Fruit fly (Drosophila melanogaster) whole organism, embryonic: ENCODE results near the gene cav.
A peak's percentile ranks its signal among the peaks of the same experiment; 100 is the strongest.

Source experiments
- Antp ChIP-seq: fragments of 200-800 bp; sonication (Bioruptor generic); optimal IDR thresholded peaks from 3 replicates; lab custom pipeline; 2016; ENCODE audit warnings: missing biosample characterization, missing genetic modification characterization
- Asciz ChIP-seq: fragments of 200-800 bp; sonication (Bioruptor generic); optimal IDR thresholded peaks from 2 replicates; lab custom pipeline; 2017; ENCODE audit warnings: missing biosample characterization, mild to moderate bottlenecking, missing genetic modification characterization, missing genetic modification reagents
- Awh ChIP-seq: fragments of 200-800 bp; sonication (Bioruptor generic); IDR thresholded peaks from 2 replicates; pipeline ENCODE4, ENCODE4 v1.3.6; 2022; ENCODE audit warnings: missing biosample characterization, missing genetic modification characterization
- Bteb2 ChIP-seq: fragments of 200-800 bp; sonication (Bioruptor generic); optimal IDR thresholded peaks from 2 replicates; lab custom pipeline; 2016; ENCODE audit warnings: missing biosample characterization, missing genetic modification characterization
- CG11456 ChIP-seq: fragments of 200-800 bp; sonication (Bioruptor generic); IDR thresholded peaks from 3 replicates; pipeline ENCODE4 v1.3.6; 2022; ENCODE audit warnings: missing biosample characterization, missing genetic modification characterization
- CG12071 ChIP-seq: fragments of 200-800 bp; sonication (Bioruptor generic); optimal IDR thresholded peaks from 3 replicates; lab custom pipeline; 2018; ENCODE audit warnings: missing biosample characterization, mild to moderate bottlenecking, missing genetic modification characterization
- CG12155 ChIP-seq: fragments of 200-800 bp; sonication (Bioruptor generic); optimal IDR thresholded peaks from 3 replicates; lab custom pipeline; 2016; ENCODE audit warnings: missing biosample characterization, missing genetic modification characterization
- CG12219 ChIP-seq: fragments of 200-800 bp; sonication (Bioruptor generic); optimal IDR thresholded peaks from 3 replicates; lab custom pipeline; 2018; ENCODE audit warnings: missing biosample characterization, mild to moderate bottlenecking, missing genetic modification characterization
- CG1233 ChIP-seq: fragments of 200-800 bp; sonication (Bioruptor generic); optimal IDR thresholded peaks from 4 replicates; lab custom pipeline; 2018; ENCODE audit warnings: missing biosample characterization, mild to moderate bottlenecking, missing genetic modification characterization
- CG12942 ChIP-seq: fragments of 200-800 bp; sonication (Bioruptor generic); optimal IDR thresholded peaks from 3 replicates; lab custom pipeline; 2016; ENCODE audit warnings: missing biosample characterization, missing genetic modification characterization
- CG15479 ChIP-seq: fragments of 200-800 bp; sonication (Bioruptor generic); optimal IDR thresholded peaks from 3 replicates; lab custom pipeline; 2019; ENCODE audit warnings: missing biosample characterization, mild to moderate bottlenecking, missing genetic modification characterization, moderate library complexity
- CG17361 ChIP-seq: fragments of 200-800 bp; sonication (Bioruptor generic); IDR thresholded peaks from 3 replicates; pipeline ENCODE4 v1.3.6; 2022; ENCODE audit warnings: missing biosample characterization, missing genetic modification characterization
- CG17385 ChIP-seq: fragments of 200-800 bp; sonication (Bioruptor generic); optimal IDR thresholded peaks from 3 replicates; lab custom pipeline; 2018; ENCODE audit warnings: missing biosample characterization, mild to moderate bottlenecking, missing genetic modification characterization
- CG17829 ChIP-seq: fragments of 200-800 bp; optimal IDR thresholded peaks from 2 replicates; lab custom pipeline; 2019; ENCODE audit warnings: missing biosample characterization, mild to moderate bottlenecking, missing genetic modification characterization, moderate library complexity
- CG1792 ChIP-seq: fragments of 200-800 bp; sonication (Bioruptor generic); optimal IDR thresholded peaks from 2 replicates; lab custom pipeline; 2016; ENCODE audit warnings: missing biosample characterization, missing genetic modification characterization
- CG18599 ChIP-seq: fragments of 200-800 bp; sonication (Bioruptor generic); optimal IDR thresholded peaks from 3 replicates; lab custom pipeline; 2017; ENCODE audit warnings: missing biosample characterization, missing genetic modification characterization, mild to moderate bottlenecking, moderate library complexity, missing genetic modification reagents
- CG7271 ChIP-seq: fragments of 200-800 bp; sonication (Bioruptor generic); optimal IDR thresholded peaks from 2 replicates; lab custom pipeline; 2018; ENCODE audit warnings: missing biosample characterization, mild to moderate bottlenecking, missing genetic modification characterization, moderate library complexity
- CG7556 ChIP-seq: fragments of 200-800 bp; sonication (Bioruptor generic); optimal IDR thresholded peaks from 2 replicates; lab custom pipeline; 2017; ENCODE audit warnings: missing biosample characterization, mild to moderate bottlenecking, missing genetic modification characterization
- CG7987 ChIP-seq: fragments of 200-800 bp; sonication (Bioruptor generic); optimal IDR thresholded peaks from 2 replicates; lab custom pipeline; 2018; ENCODE audit warnings: missing biosample characterization, mild to moderate bottlenecking, missing genetic modification characterization, moderate library complexity
- CG8944 ChIP-seq: fragments of 200-800 bp; sonication (Bioruptor generic); optimal IDR thresholded peaks from 3 replicates; lab custom pipeline; 2016; ENCODE audit warnings: missing biosample characterization, missing genetic modification characterization
- CG9727 ChIP-seq: fragments of 200-800 bp; sonication (Bioruptor generic); optimal IDR thresholded peaks from 3 replicates; lab custom pipeline; 2017; ENCODE audit warnings: missing biosample characterization, mild to moderate bottlenecking, missing genetic modification characterization
- Gug ChIP-seq: fragments of 200-800 bp; sonication (Bioruptor generic); IDR thresholded peaks from 4 replicates; pipeline ENCODE4 v1.3.6; 2022; ENCODE audit warnings: missing biosample characterization, missing genetic modification characterization
- HLH54F ChIP-seq: fragments of 200-800 bp; sonication (Bioruptor generic); optimal IDR thresholded peaks from 3 replicates; lab custom pipeline; 2016; ENCODE audit warnings: missing biosample characterization, missing genetic modification characterization
- Hmx ChIP-seq: fragments of 200-800 bp; sonication (Bioruptor generic); optimal IDR thresholded peaks from 2 replicates; lab custom pipeline; 2016; ENCODE audit warnings: missing biosample characterization, missing genetic modification characterization
- NC2α ChIP-seq: fragments of 200-800 bp; sonication (Bioruptor generic); optimal IDR thresholded peaks from 2 replicates; lab custom pipeline; 2016; ENCODE audit warnings: missing biosample characterization, missing genetic modification characterization
- NFAT ChIP-seq: fragments of 200-800 bp; sonication (Bioruptor generic); IDR thresholded peaks from 2 replicates; pipeline ENCODE4 v1.3.6; 2022; ENCODE audit warnings: missing biosample characterization, missing genetic modification characterization
- Ravus ChIP-seq: fragments of 200-800 bp; sonication (Bioruptor generic); IDR thresholded peaks from 2 replicates; pipeline ENCODE4 v1.3.6; 2022; ENCODE audit warnings: missing biosample characterization, missing genetic modification characterization
- Six4 ChIP-seq: fragments of 200-800 bp; sonication (Bioruptor generic); optimal IDR thresholded peaks from 2 replicates; lab custom pipeline; 2016; ENCODE audit warnings: missing biosample characterization, missing genetic modification characterization
- ash1 ChIP-seq: fragments of 200-800 bp; sonication (Bioruptor generic); optimal IDR thresholded peaks from 2 replicates; lab custom pipeline; 2018; ENCODE audit warnings: missing biosample characterization, mild to moderate bottlenecking, missing genetic modification characterization
- bcd ChIP-seq: fragments of 200-800 bp; sonication (Bioruptor generic); optimal IDR thresholded peaks from 2 replicates; lab custom pipeline; 2017; ENCODE audit warnings: missing biosample characterization, mild to moderate bottlenecking, missing genetic modification characterization
- bsh ChIP-seq, 2 experiments: fragments of 200-800 bp; sonication (Bioruptor generic); optimal IDR thresholded peaks; 2 replicates each; lab custom pipeline; 2017 to 2018; ENCODE audit warnings: mild to moderate bottlenecking in 2 of 2, missing biosample characterization in 2 of 2, missing genetic modification characterization in 2 of 2, moderate library complexity in 1 of 2
- cg ChIP-seq: fragments of 200-800 bp; sonication (Bioruptor generic); optimal IDR thresholded peaks from 3 replicates; lab custom pipeline; 2019; ENCODE audit warnings: missing biosample characterization, mild to moderate bottlenecking, missing genetic modification characterization, moderate library complexity
- chn ChIP-seq: fragments of 200-800 bp; sonication (Bioruptor generic); optimal IDR thresholded peaks from 2 replicates; lab custom pipeline; 2016; ENCODE audit warnings: missing biosample characterization, missing genetic modification characterization
- crc ChIP-seq: fragments of 200-800 bp; sonication (Bioruptor generic); optimal IDR thresholded peaks from 2 replicates; lab custom pipeline; 2016; ENCODE audit warnings: missing biosample characterization, missing genetic modification characterization
- cwo ChIP-seq: fragments of 200-800 bp; sonication (Bioruptor generic); optimal IDR thresholded peaks from 3 replicates; lab custom pipeline; 2017; ENCODE audit warnings: missing biosample characterization, missing genetic modification characterization, mild to moderate bottlenecking, moderate library complexity, missing genetic modification reagents
- dmrt99B ChIP-seq: fragments of 200-800 bp; sonication (Bioruptor generic); optimal IDR thresholded peaks from 2 replicates; lab custom pipeline; 2018; ENCODE audit warnings: missing biosample characterization, mild to moderate bottlenecking, missing genetic modification characterization, moderate library complexity
- exex ChIP-seq: fragments of 200-800 bp; sonication (Bioruptor generic); optimal IDR thresholded peaks from 4 replicates; lab custom pipeline; 2018; ENCODE audit warnings: missing biosample characterization, mild to moderate bottlenecking, missing genetic modification characterization, moderate library complexity
- eyg ChIP-seq: fragments of 200-800 bp; sonication (Bioruptor generic); optimal IDR thresholded peaks from 3 replicates; lab custom pipeline; 2016; ENCODE audit warnings: missing biosample characterization, missing genetic modification characterization
- grau ChIP-seq: fragments of 200-800 bp; optimal IDR thresholded peaks from 3 replicates; lab custom pipeline; 2019; ENCODE audit warnings: missing biosample characterization, mild to moderate bottlenecking, missing genetic modification characterization, moderate library complexity
- gsb ChIP-seq: fragments of 200-800 bp; sonication (Bioruptor generic); IDR thresholded peaks from 2 replicates; pipeline ENCODE4 v1.3.6; 2022; ENCODE audit warnings: missing biosample characterization, missing genetic modification characterization
- hbn ChIP-seq: fragments of 200-800 bp; sonication (Bioruptor generic); IDR thresholded peaks from 2 replicates; pipeline ENCODE4 v1.3.6; 2022; ENCODE audit warnings: missing biosample characterization, missing genetic modification characterization; ENCODE audit not compliant: partially characterized antibody
- inv ChIP-seq: fragments of 200-800 bp; sonication (Bioruptor generic); IDR thresholded peaks from 2 replicates; pipeline ENCODE4 v1.3.6; 2022; ENCODE audit warnings: missing biosample characterization, missing genetic modification characterization; ENCODE audit not compliant: partially characterized antibody
- lola ChIP-seq, 3 experiments: fragments of >200 bp in 2 of 3; fragments of 200-800 bp in 1 of 3; sonication (Bioruptor generic) in 1 of 3; optimal IDR thresholded peaks; 2 replicates each; lab custom pipeline; 2017 to 2019; ENCODE audit warnings: missing biosample characterization in 3 of 3, missing genetic modification characterization in 3 of 3, mild to moderate bottlenecking in 1 of 3, moderate library complexity in 1 of 3
- pum ChIP-seq: fragments of 200-800 bp; sonication (Bioruptor generic); optimal IDR thresholded peaks from 2 replicates; lab custom pipeline; 2016; ENCODE audit warnings: missing biosample characterization, missing genetic modification characterization
- sob ChIP-seq: fragments of 200-800 bp; sonication (Bioruptor generic); IDR thresholded peaks from 2 replicates; pipeline ENCODE4 v1.3.6; 2022; ENCODE audit warnings: missing biosample characterization, missing genetic modification characterization
- sr ChIP-seq: fragments of 200-800 bp; sonication (Bioruptor generic); IDR thresholded peaks from 3 replicates; pipeline ENCODE4 v1.3.6; 2022; ENCODE audit warnings: missing biosample characterization, missing genetic modification characterization
- tio ChIP-seq: fragments of 200-800 bp; sonication (Bioruptor generic); optimal IDR thresholded peaks from 2 replicates; lab custom pipeline; 2017; ENCODE audit warnings: missing biosample characterization, missing genetic modification characterization, inconsistent platforms
- tna ChIP-seq: fragments of 200-800 bp; sonication (Bioruptor generic); IDR thresholded peaks from 2 replicates; pipeline ENCODE4 v1.3.6; 2022; ENCODE audit warnings: missing biosample characterization, missing genetic modification characterization; ENCODE audit not compliant: partially characterized antibody
- tx ChIP-seq: fragments of 200-800 bp; sonication (Bioruptor generic); optimal IDR thresholded peaks from 2 replicates; lab custom pipeline; 2016; ENCODE audit warnings: missing biosample characterization, missing genetic modification characterization
- zfh1 ChIP-seq: fragments of 200-800 bp; sonication (Bioruptor generic); IDR thresholded peaks from 3 replicates; pipeline ENCODE4 v1.3.6; 2022; ENCODE audit warnings: missing biosample characterization, missing genetic modification characterization

cav gene

DNA sequence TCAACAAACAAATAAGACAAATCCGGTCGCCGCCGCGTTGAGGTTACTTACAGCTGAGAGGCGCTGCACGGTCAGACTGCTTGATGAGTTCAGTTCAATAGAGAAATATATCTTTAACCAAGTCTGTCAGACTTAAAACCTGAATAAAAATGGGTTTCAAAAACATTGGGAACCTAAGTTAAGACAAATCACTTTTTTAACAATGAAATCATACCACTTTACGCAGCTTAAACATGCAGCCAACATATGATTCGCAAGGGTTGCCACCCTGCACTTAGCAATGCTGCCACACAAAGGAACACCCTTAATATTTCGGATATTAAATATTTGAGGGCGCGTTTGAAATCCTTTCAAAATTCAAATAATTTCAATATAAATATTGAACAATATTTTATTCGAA lies 32.3 kb upstream of the cav start, which contains the start of gene CG5515 (continued):
- TF ChIP-seq dmrt99B (tag; lab: Kevin White, UChicago) (no peak), grau (tag; lab: Kevin White, UChicago) (peak; percentile 77), Asciz (GFP tag; lab: Kevin White, UChicago) (no peak), CG12219 (GFP tag; lab: Kevin White, UChicago) (peak; percentile 3), CG18599 (GFP tag; lab: Kevin White, UChicago) (no peak), CG9727 (GFP tag; lab: Kevin White, UChicago) (peak; percentile 71), sob (peak; percentile 92), CG1792 (GFP tag; lab: Kevin White, UChicago) (peak; percentile 97), pum (GFP tag; lab: Kevin White, UChicago) (peak; percentile 49), CG8944 (GFP tag; lab: Kevin White, UChicago) (peak; percentile 69), HLH54F (peak; percentile 88), Awh (GFP tag; lab: Robert Waterston, UW) (no peak), CG12155 (GFP tag; lab: Kevin White, UChicago) (peak; percentile 70), CG17829 (tag; lab: Kevin White, UChicago) (peak; percentile 66), tna (GFP tag; lab: Robert Waterston, UW) (peak; percentile 81), bsh (GFP tag; optimal IDR thresholded peaks at IDR 0.05; lab: Kevin White, UChicago) (peak in 1 of 2 experiments; percentile 68), zfh1 (GFP tag; lab: Robert Waterston, UW) (peak; percentile 81; the same call in 2 of the 3 replicates), CG11456 (peak; percentile 70), Six4 (GFP tag; lab: Kevin White, UChicago) (peak; percentile 43), CG7987 (GFP tag; lab: Kevin White, UChicago) (peak; percentile 9), gsb (GFP tag; lab: Robert Waterston, UW) (peak; percentile 72), Antp (GFP tag; lab: Kevin White, UChicago) (peak; percentile 63), CG7271 (tag; lab: Kevin White, UChicago) (no peak), Gug (GFP tag; lab: Robert Waterston, UW) (peak; percentile 27; the same call in 1 of the 4 replicates), sr (peak; percentile 45; the same call in 1 of the 3 replicates), CG7556 (GFP tag; lab: Kevin White, UChicago) (peak; percentile 37), chn (GFP tag; lab: Kevin White, UChicago) (peak; percentile 90), tx (peak; percentile 79), hbn (GFP tag; lab: Robert Waterston, UW) (peak; percentile 55; the same call in 1 of the 2 replicates), Ravus (GFP tag; lab: Robert Waterston, UW) (peak; percentile 4; the same call in 1 of the 2 replicates), exex (tag; lab: Kevin White, UChicago) (no peak), eyg (peak; percentile 48), NFAT (peak; percentile 70), CG12942 (GFP tag; lab: Kevin White, UChicago) (peak; percentile 70), CG17361 (GFP tag; lab: Robert Waterston, UW) (peak; percentile 65), Hmx (peak; percentile 41), tio (GFP tag; lab: Kevin White, UChicago) (peak; percentile 51), CG15479 (no peak), crc (GFP tag; lab: Kevin White, UChicago) (no peak), cwo (GFP tag; lab: Kevin White, UChicago) (no peak), CG1233 (peak; percentile 50), bcd (GFP tag; lab: Kevin White, UChicago) (peak; percentile 64), CG12071 (GFP tag; lab: Kevin White, UChicago) (no peak), lola (GFP tag; optimal IDR thresholded peaks at IDR 0.05; lab: Kevin White, UChicago) (peak in 1 of 3 experiments; percentile 84), inv (GFP tag; lab: Robert Waterston, UW) (peak; percentile 81), CG17385 (GFP tag; lab: Kevin White, UChicago) (peak; percentile 45), ash1 (GFP tag; lab: Kevin White, UChicago) (no peak), NC2α (GFP tag; lab: Kevin White, UChicago) (peak; percentile 49), cg (no peak), Bteb2 (GFP tag; lab: Kevin White, UChicago) (peak; percentile 84)
